Worm (Caenorhabditis elegans): ENCODE results near the gene F46C8.1.

ce11 chrX:7506533-7506932 lies 41.7 kb upstream of the F46C8.1 start, which contains the start of gene lgc-11:
- TF ChIP-seq unc-130 (GFP tag; optimal IDR thresholded peaks at IDR 0.05) (no peak), lin-35 (GFP tag; optimal IDR thresholded peaks at IDR 0.05) (no peak), nhr-80 (tag; optimal IDR thresholded peaks at IDR 0.05) (no peak), madf-8 (GFP tag; conservative IDR thresholded peaks at IDR 0.05) (no peak), sea-2 (GFP tag; IDR thresholded peaks at IDR 0.05) (no peak), unc-62 (GFP tag; optimal IDR thresholded peaks at IDR 0.05) (no peak), B0019.2 (GFP tag; conservative IDR thresholded peaks at IDR 0.05) (no peak), ekl-4 (GFP tag; IDR thresholded peaks at IDR 0.05) (no peak), ets-4 (GFP tag; optimal IDR thresholded peaks at IDR 0.05) (no peak), snpc-4 (GFP tag; optimal IDR thresholded peaks at IDR 0.05) (no peak), snpc-4 (tag; optimal IDR thresholded peaks at IDR 0.05) (no peak)
